Worm (Caenorhabditis elegans) whole organism, L1 larva: ENCODE data around the gene fmi-1.

Experiments
- aly-2 ChIP-seq: fragments of 150-350 bp; optimal IDR thresholded peaks from 2 replicates; lab custom pipeline; 2014; ENCODE audit warnings: missing biosample characterization, missing genetic modification characterization
- ceh-63 ChIP-seq: fragments of 200-800 bp; sonication (Bioruptor generic); optimal IDR thresholded peaks from 2 replicates; lab custom pipeline; 2018; ENCODE audit warnings: mild to moderate bottlenecking, missing genetic modification characterization, missing compliant biosample characterization
- nhr-237 ChIP-seq: fragments of 150-350 bp; optimal IDR thresholded peaks from 2 replicates; lab custom pipeline; 2014; ENCODE audit warnings: missing biosample characterization, missing genetic modification characterization
- tbx-2 ChIP-seq: sonication (generic microtip); optimal IDR thresholded peaks from 2 replicates; lab custom pipeline; 2016; ENCODE audit warnings: missing genetic modification characterization, missing compliant biosample characterization
- unc-86 ChIP-seq: sonication (generic microtip); optimal IDR thresholded peaks from 2 replicates; lab custom pipeline; 2016; ENCODE audit warnings: missing genetic modification characterization, missing compliant biosample characterization
- unc-98 ChIP-seq: fragments of 200-800 bp; sonication (Bioruptor generic); IDR thresholded peaks from 2 replicates; pipeline ENCODE4 v1.3.6; 2022; ENCODE audit warnings: missing genetic modification characterization, missing compliant biosample characterization
- ztf-11 ChIP-seq, 2 experiments: sonication (generic microtip); optimal IDR thresholded peaks; 2 replicates each; lab custom pipeline; 2016 to 2017; ENCODE audit warnings: missing genetic modification characterization in 2 of 2, missing biosample characterization in 1 of 2, missing compliant biosample characterization in 1 of 2

- TF ChIP-seq tbx-2 (tag; lab: Kevin White, UChicago) (no peak), unc-86 (tag; lab: Kevin White, UChicago) (peak; percentile 47), ceh-63 (no peak), unc-98 (GFP tag; lab: Robert Waterston, UW) (no peak), nhr-237 (tag; lab: Kevin White, UChicago) (no peak), aly-2 (tag; lab: Kevin White, UChicago) (no peak), ztf-11 (tag; optimal IDR thresholded peaks at IDR 0.05; lab: Kevin White, UChicago) (no peak)
Measured at ce11 chrV:13070278-13070677, 51.4 kb downstream of the fmi-1 start.
